Worm (Caenorhabditis elegans) whole organism, L2 larva: Measurements from ENCODE around the gene lido-17.

Experiments used
- C34F6.9 ChIP-seq: fragments of 150-350 bp; optimal IDR thresholded peaks from 2 replicates; lab custom pipeline; 2014; ENCODE audit warnings: missing biosample characterization, missing genetic modification characterization
- ama-1 ChIP-seq: fragments of 150-350 bp; optimal IDR thresholded peaks from 2 replicates; lab custom pipeline; 2018; ENCODE audit warnings: inconsistent platforms
- egl-27 ChIP-seq: sonication (generic microtip); optimal IDR thresholded peaks from 3 replicates; lab custom pipeline; 2017; ENCODE audit warnings: missing biosample characterization, missing genetic modification reagents, missing genetic modification characterization
- elt-1 ChIP-seq: fragments of 150-350 bp; optimal IDR thresholded peaks from 2 replicates; lab custom pipeline; 2014; ENCODE audit warnings: missing biosample characterization, missing genetic modification characterization
- lin-39 ChIP-seq: fragments of 150-350 bp; optimal IDR thresholded peaks from 2 replicates; lab custom pipeline; 2014; ENCODE audit warnings: missing biosample characterization, missing genetic modification reagents, missing genetic modification characterization
- lsy-2 ChIP-seq, 2 experiments: fragments of 150-350 bp in 1 of 2; sonication (generic microtip) in 1 of 2; optimal IDR thresholded peaks; 2 replicates each; lab custom pipeline; 2014 to 2017; ENCODE audit warnings: missing biosample characterization in 2 of 2, missing genetic modification characterization in 2 of 2
- mdl-1 ChIP-seq, 2 experiments: fragments of 150-350 bp in 1 of 2; sonication (generic microtip) in 1 of 2; optimal IDR thresholded peaks; 2 replicates each; lab custom pipeline; 2017; ENCODE audit warnings: missing biosample characterization in 2 of 2, missing genetic modification characterization in 2 of 2
- nhr-11 ChIP-seq: fragments of 150-350 bp; optimal IDR thresholded peaks from 2 replicates; lab custom pipeline; 2014; ENCODE audit warnings: missing biosample characterization, missing genetic modification characterization
- nhr-12 ChIP-seq: fragments of 150-350 bp; optimal IDR thresholded peaks from 2 replicates; lab custom pipeline; 2014; ENCODE audit warnings: missing biosample characterization, missing genetic modification characterization
- snpc-4 ChIP-seq: fragments of 150-350 bp; optimal IDR thresholded peaks from 2 replicates; lab custom pipeline; 2014; ENCODE audit warnings: missing biosample characterization, missing genetic modification characterization
- unc-39 ChIP-seq: fragments of 150-350 bp; optimal IDR thresholded peaks from 2 replicates; lab custom pipeline; 2014; ENCODE audit warnings: missing biosample characterization, missing genetic modification characterization
- unc-62 ChIP-seq: fragments of 150-350 bp; optimal IDR thresholded peaks from 2 replicates; lab custom pipeline; 2014; ENCODE audit warnings: missing biosample characterization, missing genetic modification reagents, missing genetic modification characterization

- TF ChIP-seq unc-62 (GFP tag; lab: Kevin White, UChicago) (no peak), mdl-1 (tag; optimal IDR thresholded peaks at IDR 0.05; lab: Kevin White, UChicago) (no peak), nhr-11 (no peak), lin-39 (tag; lab: Kevin White, UChicago) (no peak), lsy-2 (tag; optimal IDR thresholded peaks at IDR 0.05; lab: Kevin White, UChicago) (no peak), nhr-12 (tag; lab: Kevin White, UChicago) (no peak), snpc-4 (no peak), unc-39 (tag; lab: Kevin White, UChicago) (no peak), egl-27 (tag; lab: Kevin White, UChicago) (no peak), elt-1 (no peak), C34F6.9 (tag; lab: Kevin White, UChicago) (no peak), ama-1 (lab: Kevin White, UChicago) (no peak)
Observed at ce11 chrII:9345116-9345515, 47.5 kb downstream of the lido-17 start.
